Fruit fly (Drosophila melanogaster): Measurements from ENCODE around the gene Gr61a.
"Not testable (repeated sequence)": the region's sequence is repeated elsewhere in the genome, so short reads cannot be mapped to it uniquely, and the experiment has no call there.

DNA sequence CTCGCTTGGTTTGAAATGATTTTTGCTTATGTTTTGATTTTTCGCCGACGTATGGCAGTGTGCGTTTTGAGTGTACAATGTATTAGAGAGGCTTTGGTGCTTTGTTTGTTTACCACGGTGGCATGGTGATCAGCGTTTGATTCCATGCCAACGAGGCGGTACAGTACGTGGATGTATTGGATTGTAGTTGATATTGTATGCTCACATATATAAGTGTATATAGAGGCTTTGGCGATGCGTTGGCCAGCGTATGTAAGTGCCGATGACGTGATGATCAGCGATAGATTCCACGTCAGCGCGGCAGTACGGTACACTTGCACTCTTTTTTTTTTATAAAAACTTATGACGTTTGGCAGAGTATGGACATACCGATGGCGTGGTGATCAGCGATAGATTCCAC is 23.8 kb downstream of the Gr61a start, which contains the start of gene CG12502:
- not testable (repeated sequence) for TF ChIP-seq CG4318, CG6854 (GFP tag; optimal IDR thresholded peaks at IDR 0.05)

All from whole organism, prepupa.